Fruit fly (Drosophila melanogaster) S2 (cell line): Measurements from ENCODE around the gene CG18233.

Experiments
- CG8478 ChIP-seq: fragments of >200 bp; optimal IDR thresholded peaks from 2 replicates; lab custom pipeline; 2018
- CTCF ChIP-seq, 2 experiments: fragments of >200 bp; optimal IDR thresholded peaks; 2 replicates each; lab custom pipeline; 2018

DNA sequence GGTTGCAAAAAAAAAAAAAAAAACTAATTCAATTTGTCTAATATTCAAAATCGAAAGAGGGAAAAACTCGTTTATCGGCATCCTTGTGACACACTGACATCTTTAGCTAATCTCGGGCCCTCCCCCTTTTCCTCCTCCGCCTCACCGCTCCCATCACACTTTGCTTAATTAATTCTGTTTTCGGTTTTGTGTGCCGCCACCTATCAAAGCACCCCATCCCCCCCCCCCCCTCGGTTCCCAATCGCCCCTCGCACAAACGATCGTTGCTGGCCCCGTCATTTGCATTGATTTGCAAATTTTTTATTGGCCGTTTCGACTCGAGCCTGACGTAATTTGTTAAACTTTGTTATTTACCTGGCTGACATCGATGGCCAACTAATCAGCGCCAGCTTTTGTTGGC lies 23.2 kb downstream of the CG18233 start:
- no peak for TF ChIP-seq CTCF (optimal IDR thresholded peaks at IDR 0.05; lab: Kevin White, UChicago)
- no peak for TF ChIP-seq CG8478 (lab: Kevin White, UChicago)
